Fruit fly (Drosophila melanogaster) whole organism, embryonic: ENCODE data around the gene CBP.

Experiments used
- Atf-2 ChIP-seq: fragments of 200-800 bp; sonication (Bioruptor generic); optimal IDR thresholded peaks from 2 replicates; lab custom pipeline; 2016; ENCODE audit warnings: missing biosample characterization, missing genetic modification characterization
- Bteb2 ChIP-seq: fragments of 200-800 bp; sonication (Bioruptor generic); optimal IDR thresholded peaks from 2 replicates; lab custom pipeline; 2016; ENCODE audit warnings: missing biosample characterization, missing genetic modification characterization
- CG10147 ChIP-seq: fragments of 200-800 bp; sonication (Bioruptor generic); optimal IDR thresholded peaks from 2 replicates; lab custom pipeline; 2019; ENCODE audit warnings: missing biosample characterization, mild to moderate bottlenecking, missing genetic modification characterization, moderate library complexity
- CG10366 ChIP-seq: fragments of 200-800 bp; sonication (Bioruptor generic); IDR thresholded peaks from 2 replicates; pipeline ENCODE4 v1.3.6; 2022; ENCODE audit warnings: missing biosample characterization, missing genetic modification characterization
- CG11560 ChIP-seq: fragments of 200-800 bp; sonication (Bioruptor generic); IDR thresholded peaks from 3 replicates; pipeline ENCODE4 v1.3.6; 2022; ENCODE audit warnings: missing biosample characterization, missing genetic modification characterization
- CG13296 ChIP-seq: fragments of 200-800 bp; sonication (Bioruptor generic); optimal IDR thresholded peaks from 3 replicates; lab custom pipeline; 2018; ENCODE audit warnings: missing biosample characterization, mild to moderate bottlenecking, missing genetic modification characterization
- CG13894 ChIP-seq: fragments of 200-800 bp; sonication (Bioruptor generic); optimal IDR thresholded peaks from 3 replicates; lab custom pipeline; 2018; ENCODE audit warnings: missing biosample characterization, mild to moderate bottlenecking, missing genetic modification characterization, moderate library complexity
- CG1792 ChIP-seq: fragments of 200-800 bp; sonication (Bioruptor generic); optimal IDR thresholded peaks from 2 replicates; lab custom pipeline; 2016; ENCODE audit warnings: missing biosample characterization, missing genetic modification characterization
- CG18599 ChIP-seq: fragments of 200-800 bp; sonication (Bioruptor generic); optimal IDR thresholded peaks from 3 replicates; lab custom pipeline; 2017; ENCODE audit warnings: missing biosample characterization, missing genetic modification characterization, mild to moderate bottlenecking, moderate library complexity, missing genetic modification reagents
- CG2129 ChIP-seq: fragments of 200-800 bp; sonication (Bioruptor generic); IDR thresholded peaks from 2 replicates; pipeline ENCODE4 v1.3.6; 2022; ENCODE audit warnings: missing biosample characterization, missing genetic modification characterization; ENCODE audit not compliant: partially characterized antibody
- CG3847 ChIP-seq: fragments of 200-800 bp; sonication (Bioruptor generic); IDR thresholded peaks from 2 replicates; pipeline ENCODE4 v1.3.6; 2022; ENCODE audit warnings: missing biosample characterization, missing genetic modification characterization
- CG6175 ChIP-seq: fragments of 200-800 bp; sonication (Bioruptor generic); IDR thresholded peaks from 3 replicates; pipeline ENCODE4 v1.3.6; 2022; ENCODE audit warnings: missing biosample characterization, missing genetic modification characterization
- CG6272 ChIP-seq: fragments of 200-800 bp; sonication (Bioruptor generic); IDR thresholded peaks from 2 replicates; pipeline ENCODE4 v1.3.6; 2022; ENCODE audit warnings: missing biosample characterization, missing genetic modification characterization
- CG6683 ChIP-seq: fragments of 200-800 bp; sonication (Bioruptor generic); optimal IDR thresholded peaks from 2 replicates; lab custom pipeline; 2017; ENCODE audit warnings: missing biosample characterization, mild to moderate bottlenecking, missing genetic modification characterization, missing genetic modification reagents
- CG6854 ChIP-seq: fragments of 200-800 bp; sonication (Bioruptor generic); optimal IDR thresholded peaks from 3 replicates; lab custom pipeline; 2017; ENCODE audit warnings: missing biosample characterization, mild to moderate bottlenecking, missing genetic modification characterization
- CG7271 ChIP-seq: fragments of 200-800 bp; sonication (Bioruptor generic); optimal IDR thresholded peaks from 2 replicates; lab custom pipeline; 2018; ENCODE audit warnings: missing biosample characterization, mild to moderate bottlenecking, missing genetic modification characterization, moderate library complexity
- CG7357 ChIP-seq: fragments of 200-800 bp; sonication (Bioruptor generic); IDR thresholded peaks from 3 replicates; pipeline ENCODE4 v1.3.6; 2022; ENCODE audit warnings: missing biosample characterization, missing genetic modification characterization
- CG7372 ChIP-seq: fragments of 200-800 bp; sonication (Bioruptor generic); IDR thresholded peaks from 2 replicates; pipeline ENCODE4 v1.3.6; 2022; ENCODE audit warnings: missing biosample characterization, missing genetic modification characterization
- CG8924 ChIP-seq: fragments of 200-800 bp; optimal IDR thresholded peaks from 3 replicates; lab custom pipeline; 2019; ENCODE audit warnings: missing biosample characterization, mild to moderate bottlenecking, missing genetic modification characterization, moderate library complexity
- CG9727 ChIP-seq: fragments of 200-800 bp; sonication (Bioruptor generic); optimal IDR thresholded peaks from 3 replicates; lab custom pipeline; 2017; ENCODE audit warnings: missing biosample characterization, mild to moderate bottlenecking, missing genetic modification characterization
- D19B ChIP-seq: fragments of 200-800 bp; sonication (Bioruptor generic); optimal IDR thresholded peaks from 2 replicates; lab custom pipeline; 2017; ENCODE audit warnings: missing biosample characterization, mild to moderate bottlenecking, missing genetic modification characterization
- Jarid2 ChIP-seq: fragments of 200-800 bp; sonication (Bioruptor generic); optimal IDR thresholded peaks from 3 replicates; lab custom pipeline; 2017; ENCODE audit warnings: mild to moderate bottlenecking, missing biosample characterization, missing genetic modification reagents, missing genetic modification characterization
- Max ChIP-seq: fragments of 200-800 bp; sonication (Bioruptor generic); optimal IDR thresholded peaks from 2 replicates; lab custom pipeline; 2016; ENCODE audit warnings: missing biosample characterization, mild to moderate bottlenecking, missing genetic modification characterization
- Mrtf ChIP-seq: fragments of 200-800 bp; sonication (Bioruptor generic); IDR thresholded peaks from 3 replicates; pipeline ENCODE4 v1.3.6; 2022; ENCODE audit warnings: missing biosample characterization, missing genetic modification characterization
- NC2α ChIP-seq: fragments of 200-800 bp; sonication (Bioruptor generic); optimal IDR thresholded peaks from 2 replicates; lab custom pipeline; 2016; ENCODE audit warnings: missing biosample characterization, missing genetic modification characterization
- Sry-δ ChIP-seq: fragments of 200-800 bp; sonication (Bioruptor generic); optimal IDR thresholded peaks from 2 replicates; lab custom pipeline; 2016; ENCODE audit warnings: missing biosample characterization, missing genetic modification characterization
- Xbp1 ChIP-seq: fragments of 200-800 bp; sonication (Bioruptor generic); optimal IDR thresholded peaks from 3 replicates; lab custom pipeline; 2016; ENCODE audit warnings: missing biosample characterization, mild to moderate bottlenecking, missing genetic modification characterization
- ase ChIP-seq: fragments of 200-800 bp; sonication (Bioruptor generic); IDR thresholded peaks from 3 replicates; pipeline ENCODE4 v1.3.6; 2022; ENCODE audit warnings: missing biosample characterization, missing genetic modification characterization
- cg ChIP-seq: fragments of 200-800 bp; sonication (Bioruptor generic); optimal IDR thresholded peaks from 3 replicates; lab custom pipeline; 2019; ENCODE audit warnings: missing biosample characterization, mild to moderate bottlenecking, missing genetic modification characterization, moderate library complexity
- chinmo ChIP-seq: fragments of 200-800 bp; sonication (Bioruptor generic); IDR thresholded peaks from 4 replicates; pipeline ENCODE4 v1.3.6; 2022; ENCODE audit warnings: missing biosample characterization, missing genetic modification characterization; ENCODE audit not compliant: partially characterized antibody
- chn ChIP-seq: fragments of 200-800 bp; sonication (Bioruptor generic); optimal IDR thresholded peaks from 2 replicates; lab custom pipeline; 2016; ENCODE audit warnings: missing biosample characterization, missing genetic modification characterization
- fd3F ChIP-seq: fragments of 200-800 bp; sonication (Bioruptor generic); optimal IDR thresholded peaks from 2 replicates; lab custom pipeline; 2018; ENCODE audit warnings: missing biosample characterization, mild to moderate bottlenecking, missing genetic modification characterization, moderate library complexity
- grau ChIP-seq: fragments of 200-800 bp; optimal IDR thresholded peaks from 3 replicates; lab custom pipeline; 2019; ENCODE audit warnings: missing biosample characterization, mild to moderate bottlenecking, missing genetic modification characterization, moderate library complexity
- kni ChIP-seq: fragments of 200-800 bp; sonication (Bioruptor generic); optimal IDR thresholded peaks from 3 replicates; lab custom pipeline; 2017; ENCODE audit warnings: mild to moderate bottlenecking, missing biosample characterization, missing genetic modification reagents, missing genetic modification characterization
- pan ChIP-seq, 4 experiments: fragments of >200 bp in 3 of 4; fragments of 200-800 bp in 1 of 4; sonication (Bioruptor generic) in 1 of 4; optimal IDR thresholded peaks in 3 of 4; IDR thresholded peaks in 1 of 4; 2 replicates each; pipeline versions ENCODE4 v1.3.6 to Lab custom; 2017 to 2022; ENCODE audit warnings: missing biosample characterization in 2 of 4, missing genetic modification characterization in 2 of 4, mixed read lengths in 1 of 4
- peb ChIP-seq: fragments of 200-800 bp; sonication (Bioruptor generic); IDR thresholded peaks from 2 replicates; pipeline ENCODE4 v1.3.6; 2022; ENCODE audit warnings: missing biosample characterization, missing genetic modification characterization
- pita ChIP-seq: fragments of 200-800 bp; sonication (Bioruptor generic); optimal IDR thresholded peaks from 2 replicates; lab custom pipeline; 2017; ENCODE audit warnings: missing biosample characterization, mild to moderate bottlenecking, missing genetic modification characterization
- scrt ChIP-seq: fragments of 200-800 bp; sonication (Bioruptor generic); optimal IDR thresholded peaks from 2 replicates; lab custom pipeline; 2018; ENCODE audit warnings: missing biosample characterization, mild to moderate bottlenecking, missing genetic modification characterization, moderate library complexity
- slbo ChIP-seq: fragments of 200-800 bp; sonication (Bioruptor generic); IDR thresholded peaks from 2 replicates; pipeline ENCODE4 v1.3.6; 2022; ENCODE audit warnings: missing biosample characterization, missing genetic modification characterization
- sna ChIP-seq: fragments of 200-800 bp; sonication (Bioruptor generic); IDR thresholded peaks from 2 replicates; pipeline ENCODE4 v1.3.6; 2022; ENCODE audit warnings: missing biosample characterization, missing genetic modification characterization; ENCODE audit not compliant: partially characterized antibody
- ssp ChIP-seq: fragments of 200-800 bp; sonication (Bioruptor generic); IDR thresholded peaks from 2 replicates; pipeline ENCODE4 v1.3.6; 2022; ENCODE audit warnings: missing biosample characterization, missing genetic modification characterization
- stwl ChIP-seq: fragments of 200-800 bp; sonication (Bioruptor generic); optimal IDR thresholded peaks from 3 replicates; lab custom pipeline; 2018; ENCODE audit warnings: missing biosample characterization, mild to moderate bottlenecking, missing genetic modification characterization, moderate library complexity
- tna ChIP-seq: fragments of 200-800 bp; sonication (Bioruptor generic); IDR thresholded peaks from 2 replicates; pipeline ENCODE4 v1.3.6; 2022; ENCODE audit warnings: missing biosample characterization, missing genetic modification characterization; ENCODE audit not compliant: partially characterized antibody
- toy ChIP-seq: fragments of 200-800 bp; sonication (Bioruptor generic); IDR thresholded peaks from 2 replicates; pipeline ENCODE4 v1.3.6; 2022; ENCODE audit warnings: missing biosample characterization, missing genetic modification characterization
- tup ChIP-seq: fragments of 200-800 bp; sonication (Bioruptor generic); optimal IDR thresholded peaks from 2 replicates; lab custom pipeline; 2016; ENCODE audit warnings: missing biosample characterization, mild to moderate bottlenecking, missing genetic modification characterization, moderate library complexity
- vfl ChIP-seq: fragments of 200-800 bp; sonication (Bioruptor generic); optimal IDR thresholded peaks from 2 replicates; lab custom pipeline; 2016; ENCODE audit warnings: missing biosample characterization, missing genetic modification characterization
- yki ChIP-seq: fragments of >200 bp; optimal IDR thresholded peaks from 3 replicates; lab custom pipeline; 2018
- zfh2 ChIP-seq: fragments of 200-800 bp; sonication (Bioruptor generic); optimal IDR thresholded peaks from 2 replicates; lab custom pipeline; 2016; ENCODE audit warnings: missing biosample characterization, missing genetic modification characterization

The CBP gene

dm6 chrX:7319053-7319702, 18.0 kb upstream of the CBP start (continued):
- TF ChIP-seq CG7372 (GFP tag; lab: Robert Waterston, UW) (0 out of 2 replicates have a peak, but pooled peaks have one; percentile 26), yki (lab: Kevin White, UChicago) (no peak), CG13296 (GFP tag; lab: Kevin White, UChicago) (no peak), NC2α (GFP tag; lab: Kevin White, UChicago) (peak; percentile 36), CG11560 (no peak), Sry-δ (GFP tag; lab: Kevin White, UChicago) (peak; percentile 23), chinmo (GFP tag; lab: Robert Waterston, UW) (no peak), CG6272 (no peak), ase (no peak), zfh2 (GFP tag; lab: Kevin White, UChicago) (no peak), Xbp1 (GFP tag; lab: Kevin White, UChicago) (peak; percentile 81), fd3F (GFP tag; lab: Kevin White, UChicago) (no peak), Max (GFP tag; lab: Kevin White, UChicago) (peak; percentile 48), cg (peak; percentile 4), CG9727 (peak; percentile 89), ssp (GFP tag; lab: Robert Waterston, UW) (peak; percentile 61), CG10147 (no peak), tna (no peak), toy (GFP tag; lab: Robert Waterston, UW) (no peak), Mrtf (GFP tag; lab: Robert Waterston, UW) (0 out of 3 replicates have a peak, but pooled peaks have one; percentile 29), CG2129 (GFP tag; lab: Robert Waterston, UW) (no peak), CG8924 (tag; lab: Kevin White, UChicago) (peak; percentile 80), CG18599 (GFP tag; lab: Kevin White, UChicago) (peak; percentile 26), Jarid2 (GFP tag; lab: Kevin White, UChicago) (peak; percentile 33), CG6175 (GFP tag; lab: Robert Waterston, UW) (no peak), sna (GFP tag; lab: Robert Waterston, UW) (no peak), CG10366 (GFP tag; lab: Robert Waterston, UW) (peak; percentile 42; the same call in 1 of the 2 replicates), CG1792 (GFP tag; lab: Kevin White, UChicago) (peak; percentile 16), peb (GFP tag; lab: Robert Waterston, UW) (peak; percentile 54; the same call in 1 of the 2 replicates), D19B (GFP tag; lab: Kevin White, UChicago) (no peak), CG13894 (no peak), kni (GFP tag; lab: Kevin White, UChicago) (no peak), CG3847 (GFP tag; lab: Robert Waterston, UW) (no peak), Atf-2 (peak; percentile 72), CG6854 (GFP tag; lab: Kevin White, UChicago) (no peak), pita (GFP tag; lab: Kevin White, UChicago) (no peak), stwl (peak; percentile 57), vfl (GFP tag; lab: Kevin White, UChicago) (no peak), CG7271 (tag; lab: Kevin White, UChicago) (peak; percentile 52), CG6683 (GFP tag; lab: Kevin White, UChicago) (no peak), pan (optimal IDR thresholded peaks at IDR 0.05; lab: Kevin White, UChicago) (no peak), pan (GFP tag; optimal IDR thresholded peaks at IDR 0.05 in 1 of 2, IDR thresholded peaks at IDR 0.05 in 1 of 2) (peak in 1 of 2 experiments; percentile 52), tup (GFP tag; lab: Kevin White, UChicago) (no peak), scrt (GFP tag; lab: Kevin White, UChicago) (peak; percentile 12), slbo (no peak), grau (peak; percentile 77), CG7357 (GFP tag; lab: Robert Waterston, UW) (peak; percentile 54; the same call in 2 of the 3 replicates), chn (GFP tag; lab: Kevin White, UChicago) (peak; percentile 71), Bteb2 (GFP tag; lab: Kevin White, UChicago) (no peak)
